Fruit fly (Drosophila melanogaster) whole organism, embryonic: Measurements from ENCODE around the gene sing.

Source experiments
- Antp ChIP-seq: fragments of 200-800 bp; sonication (Bioruptor generic); optimal IDR thresholded peaks from 3 replicates; lab custom pipeline; 2016; ENCODE audit warnings: missing biosample characterization, missing genetic modification characterization
- Bgb ChIP-seq: fragments of 200-800 bp; sonication (Bioruptor generic); IDR thresholded peaks from 2 replicates; pipeline ENCODE4 v1.3.6; 2022; ENCODE audit warnings: missing biosample characterization, missing genetic modification characterization; ENCODE audit not compliant: partially characterized antibody
- CG10959 ChIP-seq: fragments of 200-800 bp; sonication (Bioruptor generic); IDR thresholded peaks from 2 replicates; pipeline ENCODE4 v1.3.6; 2022; ENCODE audit warnings: missing biosample characterization, missing genetic modification characterization
- CG12299 ChIP-seq: fragments of 200-800 bp; sonication (Bioruptor generic); optimal IDR thresholded peaks from 2 replicates; lab custom pipeline; 2018; ENCODE audit warnings: missing biosample characterization, mild to moderate bottlenecking, missing genetic modification characterization
- CG12659 ChIP-seq: fragments of 200-800 bp; sonication (Bioruptor generic); optimal IDR thresholded peaks from 3 replicates; lab custom pipeline; 2017; ENCODE audit warnings: mild to moderate bottlenecking, missing biosample characterization, missing genetic modification reagents, missing genetic modification characterization
- CG15479 ChIP-seq: fragments of 200-800 bp; sonication (Bioruptor generic); optimal IDR thresholded peaks from 3 replicates; lab custom pipeline; 2019; ENCODE audit warnings: missing biosample characterization, mild to moderate bottlenecking, missing genetic modification characterization, moderate library complexity
- CG16863 ChIP-seq: fragments of 200-800 bp; sonication (Bioruptor generic); optimal IDR thresholded peaks from 3 replicates; lab custom pipeline; 2016; ENCODE audit warnings: missing biosample characterization, missing genetic modification characterization
- CG17328 ChIP-seq: fragments of 200-800 bp; sonication (Bioruptor generic); IDR thresholded peaks from 2 replicates; pipeline ENCODE4 v1.3.6; 2022; ENCODE audit warnings: missing biosample characterization, missing genetic modification characterization
- CG17359 ChIP-seq: fragments of 200-800 bp; sonication (Bioruptor generic); optimal IDR thresholded peaks from 3 replicates; lab custom pipeline; 2018; ENCODE audit warnings: missing biosample characterization, mild to moderate bottlenecking, missing genetic modification characterization, moderate library complexity
- CG17568 ChIP-seq: fragments of 200-800 bp; sonication (Bioruptor generic); optimal IDR thresholded peaks from 2 replicates; lab custom pipeline; 2018; ENCODE audit warnings: missing biosample characterization, mild to moderate bottlenecking, missing genetic modification characterization, moderate library complexity
- CG30431 ChIP-seq: fragments of 200-800 bp; sonication (Bioruptor generic); optimal IDR thresholded peaks from 2 replicates; lab custom pipeline; 2017; ENCODE audit warnings: missing biosample characterization, missing genetic modification characterization
- CG3726 ChIP-seq: fragments of 200-800 bp; sonication (Bioruptor generic); IDR thresholded peaks from 3 replicates; pipeline ENCODE4, ENCODE4 v1.3.6; 2022; ENCODE audit warnings: missing biosample characterization, missing genetic modification characterization
- CG6683 ChIP-seq: fragments of 200-800 bp; sonication (Bioruptor generic); optimal IDR thresholded peaks from 2 replicates; lab custom pipeline; 2017; ENCODE audit warnings: missing biosample characterization, mild to moderate bottlenecking, missing genetic modification characterization, missing genetic modification reagents
- CG6854 ChIP-seq: fragments of 200-800 bp; sonication (Bioruptor generic); optimal IDR thresholded peaks from 3 replicates; lab custom pipeline; 2017; ENCODE audit warnings: missing biosample characterization, mild to moderate bottlenecking, missing genetic modification characterization
- CG8388 ChIP-seq: fragments of 200-800 bp; sonication (Bioruptor generic); optimal IDR thresholded peaks from 2 replicates; lab custom pipeline; 2019; ENCODE audit warnings: missing biosample characterization, mild to moderate bottlenecking, missing genetic modification characterization, moderate library complexity
- CG9727 ChIP-seq: fragments of 200-800 bp; sonication (Bioruptor generic); optimal IDR thresholded peaks from 3 replicates; lab custom pipeline; 2017; ENCODE audit warnings: missing biosample characterization, mild to moderate bottlenecking, missing genetic modification characterization
- CG9797 ChIP-seq: fragments of 200-800 bp; sonication (Bioruptor generic); optimal IDR thresholded peaks from 3 replicates; lab custom pipeline; 2018; ENCODE audit warnings: missing biosample characterization, mild to moderate bottlenecking, missing genetic modification characterization
- Chrac-16 ChIP-seq: fragments of 200-800 bp; sonication (Bioruptor generic); optimal IDR thresholded peaks from 3 replicates; lab custom pipeline; 2016; ENCODE audit warnings: missing biosample characterization, missing genetic modification characterization
- CoRest ChIP-seq: fragments of 200-800 bp; sonication (Bioruptor generic); optimal IDR thresholded peaks from 3 replicates; lab custom pipeline; 2018; ENCODE audit warnings: missing biosample characterization, mild to moderate bottlenecking, missing genetic modification characterization, moderate library complexity
- Dip2 ChIP-seq: fragments of 200-800 bp; sonication (Bioruptor generic); IDR thresholded peaks from 2 replicates; pipeline ENCODE4 v1.3.6; 2022; ENCODE audit warnings: missing biosample characterization, missing genetic modification characterization
- E2f2 ChIP-seq: fragments of 200-800 bp; sonication (Bioruptor generic); IDR thresholded peaks from 2 replicates; pipeline ENCODE4 v1.3.6; 2022; ENCODE audit warnings: missing biosample characterization, missing genetic modification characterization
- Fer3 ChIP-seq: fragments of 200-800 bp; sonication (Bioruptor generic); optimal IDR thresholded peaks from 2 replicates; lab custom pipeline; 2018; ENCODE audit warnings: missing biosample characterization, mild to moderate bottlenecking, missing genetic modification characterization, moderate library complexity
- H15 ChIP-seq: fragments of 200-800 bp; sonication (Bioruptor generic); IDR thresholded peaks from 3 replicates; pipeline ENCODE4 v1.3.6; 2022; ENCODE audit warnings: missing biosample characterization, missing genetic modification characterization
- HLH4C ChIP-seq: fragments of 200-800 bp; sonication (Bioruptor generic); IDR thresholded peaks from 3 replicates; pipeline ENCODE4 v1.3.6; 2022; ENCODE audit warnings: missing biosample characterization, missing genetic modification characterization; ENCODE audit not compliant: partially characterized antibody
- HmgD ChIP-seq: fragments of 200-800 bp; sonication (Bioruptor generic); optimal IDR thresholded peaks from 3 replicates; lab custom pipeline; 2016; ENCODE audit warnings: missing biosample characterization, missing genetic modification characterization
- Hmx ChIP-seq: fragments of 200-800 bp; sonication (Bioruptor generic); optimal IDR thresholded peaks from 2 replicates; lab custom pipeline; 2016; ENCODE audit warnings: missing biosample characterization, missing genetic modification characterization
- Oli ChIP-seq: fragments of 200-800 bp; sonication (Bioruptor generic); optimal IDR thresholded peaks from 2 replicates; lab custom pipeline; 2018; ENCODE audit warnings: missing biosample characterization, mild to moderate bottlenecking, missing genetic modification characterization, moderate library complexity
- Rfx ChIP-seq: fragments of 200-800 bp; sonication (Bioruptor generic); IDR thresholded peaks from 2 replicates; pipeline ENCODE4 v1.3.6; 2022; ENCODE audit warnings: missing biosample characterization, missing genetic modification characterization
- Sin3A ChIP-seq: fragments of >200 bp; optimal IDR thresholded peaks from 2 replicates; lab custom pipeline; 2018
- TFAM ChIP-seq: fragments of 200-800 bp; sonication (Bioruptor generic); optimal IDR thresholded peaks from 2 replicates; lab custom pipeline; 2017; ENCODE audit warnings: missing biosample characterization, missing genetic modification characterization, inconsistent platforms
- Usf ChIP-seq: fragments of 200-800 bp; sonication (Bioruptor generic); optimal IDR thresholded peaks from 2 replicates; lab custom pipeline; 2017; ENCODE audit warnings: missing genotype, missing biosample characterization, missing genetic modification characterization
- chn ChIP-seq: fragments of 200-800 bp; sonication (Bioruptor generic); optimal IDR thresholded peaks from 2 replicates; lab custom pipeline; 2016; ENCODE audit warnings: missing biosample characterization, missing genetic modification characterization
- danr ChIP-seq: fragments of 200-800 bp; sonication (Bioruptor generic); IDR thresholded peaks from 2 replicates; pipeline ENCODE4 v1.3.6; 2022; ENCODE audit warnings: missing biosample characterization, missing genetic modification characterization
- dmrt11E ChIP-seq: fragments of 200-800 bp; sonication (Bioruptor generic); optimal IDR thresholded peaks from 3 replicates; lab custom pipeline; 2018; ENCODE audit warnings: missing biosample characterization, mild to moderate bottlenecking, missing genetic modification characterization, moderate library complexity
- dmrt99B ChIP-seq: fragments of 200-800 bp; sonication (Bioruptor generic); optimal IDR thresholded peaks from 2 replicates; lab custom pipeline; 2018; ENCODE audit warnings: missing biosample characterization, mild to moderate bottlenecking, missing genetic modification characterization, moderate library complexity
- en ChIP-seq: fragments of 200-800 bp; sonication (Bioruptor generic); optimal IDR thresholded peaks from 2 replicates; lab custom pipeline; 2016; ENCODE audit warnings: missing biosample characterization, missing genetic modification characterization
- inv ChIP-seq: fragments of 200-800 bp; sonication (Bioruptor generic); IDR thresholded peaks from 2 replicates; pipeline ENCODE4 v1.3.6; 2022; ENCODE audit warnings: missing biosample characterization, missing genetic modification characterization; ENCODE audit not compliant: partially characterized antibody
- lab ChIP-seq: fragments of 200-800 bp; sonication (Bioruptor generic); optimal IDR thresholded peaks from 3 replicates; lab custom pipeline; 2017; ENCODE audit warnings: missing biosample characterization, missing genetic modification characterization, mild to moderate bottlenecking, moderate library complexity, missing genetic modification reagents
- lilli ChIP-seq: fragments of 200-800 bp; sonication (Bioruptor generic); optimal IDR thresholded peaks from 3 replicates; lab custom pipeline; 2016; ENCODE audit warnings: missing biosample characterization, missing genetic modification characterization
- lmd ChIP-seq: fragments of 200-800 bp; sonication (Bioruptor generic); IDR thresholded peaks from 2 replicates; pipeline ENCODE4 v1.3.6; 2022; ENCODE audit warnings: missing biosample characterization, missing genetic modification characterization
- nerfin-2 ChIP-seq: fragments of 200-800 bp; sonication (Bioruptor generic); IDR thresholded peaks from 2 replicates; pipeline ENCODE4 v1.3.6; 2022; ENCODE audit warnings: missing biosample characterization, missing genetic modification characterization; ENCODE audit not compliant: partially characterized antibody
- nmo ChIP-seq: fragments of 200-800 bp; sonication (Bioruptor generic); optimal IDR thresholded peaks from 2 replicates; lab custom pipeline; 2018; ENCODE audit warnings: missing biosample characterization, mild to moderate bottlenecking, missing genetic modification characterization, moderate library complexity
- schlank ChIP-seq: fragments of 200-800 bp; sonication (Bioruptor generic); optimal IDR thresholded peaks from 2 replicates; lab custom pipeline; 2018; ENCODE audit warnings: missing biosample characterization, mild to moderate bottlenecking, missing genetic modification characterization
- sna ChIP-seq: fragments of 200-800 bp; sonication (Bioruptor generic); IDR thresholded peaks from 2 replicates; pipeline ENCODE4 v1.3.6; 2022; ENCODE audit warnings: missing biosample characterization, missing genetic modification characterization; ENCODE audit not compliant: partially characterized antibody
- so ChIP-seq: fragments of 200-800 bp; sonication (Bioruptor generic); IDR thresholded peaks from 3 replicates; pipeline ENCODE4 v1.3.6; 2022; ENCODE audit warnings: missing biosample characterization, missing genetic modification characterization
- sug ChIP-seq: fragments of 200-800 bp; optimal IDR thresholded peaks from 2 replicates; lab custom pipeline; 2019; ENCODE audit warnings: missing biosample characterization, mild to moderate bottlenecking, missing genetic modification characterization, moderate library complexity
- tio ChIP-seq: fragments of 200-800 bp; sonication (Bioruptor generic); optimal IDR thresholded peaks from 2 replicates; lab custom pipeline; 2017; ENCODE audit warnings: missing biosample characterization, missing genetic modification characterization, inconsistent platforms
- tll ChIP-seq, 2 experiments: fragments of 200-800 bp in 1 of 2; fragments of >200 bp in 1 of 2; sonication (Bioruptor generic) in 1 of 2; optimal IDR thresholded peaks; 2 replicates each; lab custom pipeline; 2017 to 2019; ENCODE audit warnings: missing biosample characterization in 2 of 2, missing genetic modification characterization in 2 of 2, mild to moderate bottlenecking in 1 of 2, moderate library complexity in 1 of 2
- trem ChIP-seq: fragments of 200-800 bp; optimal IDR thresholded peaks from 3 replicates; lab custom pipeline; 2019; ENCODE audit warnings: missing biosample characterization, mild to moderate bottlenecking, missing genetic modification characterization, moderate library complexity
- tup ChIP-seq: fragments of 200-800 bp; sonication (Bioruptor generic); optimal IDR thresholded peaks from 2 replicates; lab custom pipeline; 2016; ENCODE audit warnings: missing biosample characterization, mild to moderate bottlenecking, missing genetic modification characterization, moderate library complexity
- yki ChIP-seq: fragments of >200 bp; optimal IDR thresholded peaks from 3 replicates; lab custom pipeline; 2018
- zen2 ChIP-seq: fragments of 200-800 bp; sonication (Bioruptor generic); IDR thresholded peaks from 3 replicates; pipeline ENCODE4 v1.3.6; 2022; ENCODE audit warnings: missing biosample characterization, missing genetic modification characterization; ENCODE audit not compliant: partially characterized antibody

Gene sing

dm6 chrX:16692325-16692724 lies 13.2 kb downstream of the sing start (continued):
- no peak for TF ChIP-seq CG17359
- TF ChIP-seq zen2 (GFP tag; lab: Robert Waterston, UW): no peak
- peak; percentile 20 for TF ChIP-seq CG9727 (GFP tag; lab: Kevin White, UChicago)
- TF ChIP-seq tll (GFP tag; optimal IDR thresholded peaks at IDR 0.05; lab: Kevin White, UChicago): no peak
- TF ChIP-seq CG6854 (GFP tag; lab: Kevin White, UChicago): no peak
- TF ChIP-seq CG12299 (tag; lab: Kevin White, UChicago): no peak
- TF ChIP-seq Oli (tag; lab: Kevin White, UChicago): no peak
- TF ChIP-seq dmrt11E: no peak
- TF ChIP-seq CG3726 (GFP tag; lab: Robert Waterston, UW): no peak
- no peak for TF ChIP-seq HLH4C
- peak; percentile 29 for TF ChIP-seq nmo
- TF ChIP-seq CG9797 (GFP tag; lab: Kevin White, UChicago): no peak
- TF ChIP-seq CG16863 (GFP tag; lab: Kevin White, UChicago): no peak
- TF ChIP-seq Hmx (GFP tag; lab: Kevin White, UChicago): no peak
- TF ChIP-seq lmd (GFP tag; lab: Robert Waterston, UW): no peak; the same call in 1 of the 2 replicates
- TF ChIP-seq Fer3 (tag; lab: Kevin White, UChicago): no peak
- TF ChIP-seq Sin3A (lab: Kevin White, UChicago): no peak
- peak; percentile 10 for TF ChIP-seq CG12659
- TF ChIP-seq tup: no peak
- TF ChIP-seq CoRest (tag; lab: Kevin White, UChicago): peak; percentile 52
- no peak for TF ChIP-seq trem (tag; lab: Kevin White, UChicago)
- peak; percentile 13 for TF ChIP-seq CG8388 (GFP tag; lab: Kevin White, UChicago)
- TF ChIP-seq CG17568 (GFP tag; lab: Kevin White, UChicago): no peak
- TF ChIP-seq Dip2: no peak
- no peak for TF ChIP-seq yki (lab: Kevin White, UChicago)
- no peak for TF ChIP-seq Bgb
- no peak for TF ChIP-seq tio (GFP tag; lab: Kevin White, UChicago)
- TF ChIP-seq Antp (GFP tag; lab: Kevin White, UChicago): no peak
- no peak for TF ChIP-seq lilli (GFP tag; lab: Kevin White, UChicago)
- TF ChIP-seq en (GFP tag; lab: Kevin White, UChicago): no peak
- TF ChIP-seq CG15479 (GFP tag; lab: Kevin White, UChicago): no peak
- TF ChIP-seq CG17328: no peak
- TF ChIP-seq chn (GFP tag; lab: Kevin White, UChicago): no peak
- no peak for TF ChIP-seq nerfin-2 (GFP tag; lab: Robert Waterston, UW)
- TF ChIP-seq CG6683: no peak
- no peak for TF ChIP-seq lab (GFP tag; lab: Kevin White, UChicago)
- TF ChIP-seq CG30431 (GFP tag; lab: Kevin White, UChicago): no peak
- TF ChIP-seq inv (GFP tag; lab: Robert Waterston, UW): no peak
- no peak for TF ChIP-seq Rfx (GFP tag; lab: Robert Waterston, UW)
- no peak for TF ChIP-seq Chrac-16 (GFP tag; lab: Kevin White, UChicago)
- no peak for TF ChIP-seq so (GFP tag; lab: Robert Waterston, UW)
- no peak for TF ChIP-seq H15 (GFP tag; lab: Robert Waterston, UW)
- TF ChIP-seq Usf (GFP tag; lab: Kevin White, UChicago): no peak
- no peak for TF ChIP-seq TFAM
- no peak for TF ChIP-seq E2f2 (GFP tag; lab: Robert Waterston, UW)
- TF ChIP-seq sna (GFP tag; lab: Robert Waterston, UW): no peak
- peak; percentile 49 for TF ChIP-seq dmrt99B (tag; lab: Kevin White, UChicago)
- no peak for TF ChIP-seq CG10959 (GFP tag; lab: Robert Waterston, UW)
- TF ChIP-seq sug (tag; lab: Kevin White, UChicago): peak; percentile 23
- TF ChIP-seq danr (GFP tag; lab: Robert Waterston, UW): no peak
- no peak for TF ChIP-seq schlank (tag; lab: Kevin White, UChicago)
- no peak for TF ChIP-seq HmgD
